Worm (Caenorhabditis elegans): ENCODE results near the gene ubc-17.
A peak's percentile ranks its signal among the peaks of the same experiment; 100 is the strongest.

Gene ubc-17

ce11 chrX:7033716-7034270 lies 16.6 kb upstream of the ubc-17 start:
- TF ChIP-seq nhr-76 (tag; optimal IDR thresholded peaks at IDR 0.05) (no peak), ces-1 (GFP tag; optimal IDR thresholded peaks at IDR 0.05) (peak; percentile 47)

- no peak for TF ChIP-seq lin-32 (GFP tag; optimal IDR thresholded peaks at IDR 0.05)
- no peak for TF ChIP-seq hlh-1 (tag; optimal IDR thresholded peaks at IDR 0.05)
- no peak for TF ChIP-seq blmp-1 (tag; optimal IDR thresholded peaks at IDR 0.05)
- TF ChIP-seq snpc-4 (tag; optimal IDR thresholded peaks at IDR 0.05): no peak
- TF ChIP-seq pha-4 (tag; optimal IDR thresholded peaks at IDR 0.05): no peak
- TF ChIP-seq nhr-237 (tag; optimal IDR thresholded peaks at IDR 0.05): no peak
- TF ChIP-seq elt-1 (tag; optimal IDR thresholded peaks at IDR 0.05; ENCODE audit: borderline replicate concordance, insufficient read depth): no peak
- TF ChIP-seq unc-39 (tag; optimal IDR thresholded peaks at IDR 0.05): no peak
- no peak for TF ChIP-seq unc-62 (GFP tag; optimal IDR thresholded peaks at IDR 0.05)
- no peak for TF ChIP-seq lsy-2 (tag; optimal IDR thresholded peaks at IDR 0.05)
Observed at ce11 chrX:7035937-7036336, 14.5 kb upstream of the ubc-17 start, which contains the start of gene cest-19. Gene cest-19, minus strand, starts transcription at chrX:7036037.

- TF ChIP-seq drap-1 (GFP tag; optimal IDR thresholded peaks at IDR 0.05) (no peak), ces-1 (GFP tag; optimal IDR thresholded peaks at IDR 0.05) (peak; percentile 38), lsy-2 (tag; optimal IDR thresholded peaks at IDR 0.05) (no peak), tbx-8 (GFP tag; optimal IDR thresholded peaks at IDR 0.05) (no peak), blmp-1 (tag; optimal IDR thresholded peaks at IDR 0.05) (no peak)
Observed at ce11 chrX:7037998-7038397, 12.4 kb upstream of the ubc-17 start.

ce11 chrX:7040760-7041159 lies 9.6 kb upstream of the ubc-17 start:
- TF ChIP-seq ceh-43 (GFP tag; optimal IDR thresholded peaks at IDR 0.05) (no peak), flh-1 (GFP tag; optimal IDR thresholded peaks at IDR 0.05) (no peak), mep-1 (tag; optimal IDR thresholded peaks at IDR 0.05) (no peak), ces-1 (GFP tag; optimal IDR thresholded peaks at IDR 0.05) (peak; percentile 100), nhr-76 (tag; optimal IDR thresholded peaks at IDR 0.05) (no peak), M03D4.4 (tag; optimal IDR thresholded peaks at IDR 0.05) (no peak)

- TF ChIP-seq ztf-11 (tag; optimal IDR thresholded peaks at IDR 0.05) (no peak), flh-1 (GFP tag; optimal IDR thresholded peaks at IDR 0.05) (no peak), ces-1 (GFP tag; optimal IDR thresholded peaks at IDR 0.05) (no peak), lsy-2 (tag; optimal IDR thresholded peaks at IDR 0.05) (no peak), ham-2 (GFP tag; optimal IDR thresholded peaks at IDR 0.05) (no peak), mep-1 (tag; optimal IDR thresholded peaks at IDR 0.05) (no peak), nhr-12 (tag; optimal IDR thresholded peaks at IDR 0.05) (no peak)
Observed at ce11 chrX:7057357-7057756, 7.0 kb downstream of the ubc-17 start, which contains the start of gene B0403.5. Gene B0403.5, plus strand, starts transcription at chrX:7057724.

ce11 chrX:7061265-7061664 lies 10.9 kb downstream of the ubc-17 start:
- TF ChIP-seq nhr-2 (tag; optimal IDR thresholded peaks at IDR 0.05) (no peak), sem-2 (GFP tag; optimal IDR thresholded peaks at IDR 0.05) (no peak), drap-1 (GFP tag; optimal IDR thresholded peaks at IDR 0.05) (no peak), lin-13 (tag; optimal IDR thresholded peaks at IDR 0.05) (no peak), sptf-1 (tag; optimal IDR thresholded peaks at IDR 0.05) (no peak), ztf-11 (tag; optimal IDR thresholded peaks at IDR 0.05) (no peak), elt-1 (tag; optimal IDR thresholded peaks at IDR 0.05; ENCODE audit: borderline replicate concordance, insufficient read depth) (no peak), elt-3 (tag; optimal IDR thresholded peaks at IDR 0.05) (no peak), nhr-28 (tag; optimal IDR thresholded peaks at IDR 0.05) (no peak)

ce11 chrX:7063236-7063635 lies 12.8 kb downstream of the ubc-17 start, which contains the start of gene B0403.3:
Gene B0403.3, minus strand, starts transcription at chrX:7063336.
- TF ChIP-seq zip-8 (tag; optimal IDR thresholded peaks at IDR 0.05) (no peak), nhr-76 (tag; optimal IDR thresholded peaks at IDR 0.05) (no peak), mab-5 (tag; optimal IDR thresholded peaks at IDR 0.05) (no peak), ces-1 (GFP tag; optimal IDR thresholded peaks at IDR 0.05) (no peak)
